Worm (Caenorhabditis elegans) whole organism, mixed stage, embryonic: ENCODE measurements around the gene F17E5.2.

ENCODE experiments used
- M03D4.4 ChIP-seq: sonication (generic microtip); optimal IDR thresholded peaks from 2 replicates; lab custom pipeline; 2017; ENCODE audit warnings: mild to moderate bottlenecking, missing genetic modification characterization, missing compliant biosample characterization
- blmp-1 ChIP-seq: fragments of 150-350 bp; optimal IDR thresholded peaks from 2 replicates; lab custom pipeline; 2014; ENCODE audit warnings: missing biosample characterization, missing genetic modification characterization
- ceh-39 ChIP-seq: fragments of 150-350 bp; optimal IDR thresholded peaks from 2 replicates; lab custom pipeline; 2014; ENCODE audit warnings: missing biosample characterization, missing genetic modification characterization
- elt-3 ChIP-seq: fragments of 150-350 bp; optimal IDR thresholded peaks from 2 replicates; lab custom pipeline; 2014; ENCODE audit warnings: missing biosample characterization, missing genetic modification characterization
- ham-2 ChIP-seq: fragments of 200-800 bp; sonication (Bioruptor generic); optimal IDR thresholded peaks from 2 replicates; lab custom pipeline; 2018; ENCODE audit warnings: mild to moderate bottlenecking, missing genetic modification characterization, missing compliant biosample characterization
- lin-13 ChIP-seq: fragments of 150-350 bp; optimal IDR thresholded peaks from 2 replicates; lab custom pipeline; 2014; ENCODE audit warnings: missing biosample characterization, missing genetic modification characterization
- lsy-2 ChIP-seq: fragments of 150-350 bp; optimal IDR thresholded peaks from 2 replicates; lab custom pipeline; 2014; ENCODE audit warnings: missing biosample characterization, missing genetic modification characterization
- nhr-237 ChIP-seq: fragments of 150-350 bp; optimal IDR thresholded peaks from 2 replicates; lab custom pipeline; 2014; ENCODE audit warnings: missing biosample characterization, missing genetic modification characterization
- nhr-28 ChIP-seq: fragments of 150-350 bp; optimal IDR thresholded peaks from 2 replicates; lab custom pipeline; 2014; ENCODE audit warnings: missing biosample characterization, missing genetic modification characterization
- snpc-4 ChIP-seq: fragments of 150-350 bp; optimal IDR thresholded peaks from 2 replicates; lab custom pipeline; 2014; ENCODE audit warnings: missing biosample characterization, missing genetic modification characterization
- unc-120 ChIP-seq: sonication (generic microtip); optimal IDR thresholded peaks from 2 replicates; lab custom pipeline; 2017; ENCODE audit warnings: missing genetic modification characterization, missing compliant biosample characterization; ENCODE audit not compliant: poor library complexity, severe bottlenecking
- unc-39 ChIP-seq: fragments of 150-350 bp; optimal IDR thresholded peaks from 2 replicates; lab custom pipeline; 2014; ENCODE audit warnings: missing biosample characterization, missing genetic modification characterization
- ztf-11 ChIP-seq: fragments of 150-350 bp; optimal IDR thresholded peaks from 2 replicates; lab custom pipeline; 2014; ENCODE audit warnings: missing biosample characterization, missing genetic modification characterization

DNA sequence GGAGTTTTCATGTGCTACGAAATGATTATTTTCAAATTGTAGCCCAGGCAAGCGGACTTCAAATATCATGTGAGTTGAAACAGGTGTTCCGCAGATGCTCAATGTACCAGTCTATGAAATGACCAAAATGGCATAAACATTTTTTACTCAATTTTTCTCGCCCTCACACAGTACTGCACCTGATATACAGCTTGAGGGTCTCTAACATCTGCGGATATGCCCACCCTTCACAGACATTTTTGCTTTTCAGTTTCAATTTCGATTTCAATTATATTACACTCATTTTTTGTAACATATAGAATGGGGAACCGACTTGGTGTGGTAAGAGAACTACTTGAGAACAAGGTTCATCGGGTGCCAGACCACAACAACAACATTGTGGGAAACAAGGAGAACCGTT, 47.3 kb upstream of the F17E5.2 start, which contains the start of gene F42F12.11:
- no peak for TF ChIP-seq ztf-11 (tag; lab: Kevin White, UChicago)
- TF ChIP-seq unc-39, result no peak
- no peak for TF ChIP-seq nhr-237
- TF ChIP-seq nhr-28 (tag; lab: Kevin White, UChicago), result no peak
- no peak for TF ChIP-seq elt-3 (tag; lab: Kevin White, UChicago)
- no peak for TF ChIP-seq lin-13 (tag; lab: Kevin White, UChicago)
- no peak for TF ChIP-seq ham-2
- TF ChIP-seq lsy-2 (tag; lab: Kevin White, UChicago), result no peak
- no peak for TF ChIP-seq ceh-39 (tag; lab: Kevin White, UChicago)
- no peak for TF ChIP-seq unc-120 (tag; lab: Kevin White, UChicago)
- no peak for TF ChIP-seq blmp-1
- TF ChIP-seq M03D4.4 (tag; lab: Kevin White, UChicago), result no peak
- no peak for TF ChIP-seq snpc-4
